Worm (Caenorhabditis elegans): Measurements from ENCODE around the gene Y57A10A.27.

DNA sequence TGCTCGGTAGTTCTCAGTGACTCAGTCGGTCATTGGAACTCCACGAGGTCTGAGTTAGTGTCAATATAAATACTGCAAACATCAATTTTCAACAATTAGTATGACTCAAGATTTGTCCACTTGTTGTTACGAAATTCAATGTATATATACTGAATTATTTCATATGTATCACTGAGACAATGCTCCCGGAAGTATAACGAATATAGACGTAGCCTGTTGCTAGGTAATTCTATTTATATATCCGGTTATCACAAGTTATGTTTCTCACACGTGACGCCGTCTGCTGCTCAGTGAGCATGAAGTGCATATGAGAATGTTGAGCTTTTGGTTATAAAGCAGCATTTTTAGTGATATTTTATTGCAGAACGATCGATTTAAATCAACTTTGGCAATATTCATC is 14.3 kb downstream of the Y57A10A.27 start:
- TF ChIP-seq flt-1 (GFP tag; IDR thresholded peaks at IDR 0.05) (no peak), ref-1 (GFP tag; conservative IDR thresholded peaks at IDR 0.05) (no peak), tab-1 (GFP tag; IDR thresholded peaks at IDR 0.05) (no peak), med-1 (GFP tag; optimal IDR thresholded peaks at IDR 0.05; ENCODE audit: insufficient read depth) (no peak), cog-1 (tag; optimal IDR thresholded peaks at IDR 0.05) (no peak), T22C8.4 (GFP tag; IDR thresholded peaks at IDR 0.05) (no peak), ztf-23 (GFP tag; IDR thresholded peaks at IDR 0.05) (no peak), ztf-29 (GFP tag; IDR thresholded peaks at IDR 0.05) (no peak), klf-2 (GFP tag; conservative IDR thresholded peaks at IDR 0.05) (no peak)

Measured in whole organism, midembryonic.